Fruit fly (Drosophila melanogaster) whole organism, embryonic: ENCODE results near the gene CG7065.
A peak's percentile ranks its signal among the peaks of the same experiment; 100 is the strongest.

Experiments used
- ATbp ChIP-seq: fragments of 200-800 bp; sonication (Bioruptor generic); optimal IDR thresholded peaks from 2 replicates; lab custom pipeline; 2017; ENCODE audit warnings: missing biosample characterization, mild to moderate bottlenecking, missing genetic modification characterization, missing genetic modification reagents
- Atf6 ChIP-seq: fragments of 200-800 bp; sonication (Bioruptor generic); IDR thresholded peaks from 2 replicates; pipeline ENCODE4 v1.3.6; 2022; ENCODE audit warnings: missing biosample characterization, missing genetic modification characterization
- BEAF-32 ChIP-seq: fragments of 200-800 bp; sonication (Bioruptor generic); optimal IDR thresholded peaks from 3 replicates; lab custom pipeline; 2017; ENCODE audit warnings: missing biosample characterization, missing genetic modification characterization, mild to moderate bottlenecking, moderate library complexity, missing genetic modification reagents
- CG10147 ChIP-seq: fragments of 200-800 bp; sonication (Bioruptor generic); optimal IDR thresholded peaks from 2 replicates; lab custom pipeline; 2019; ENCODE audit warnings: missing biosample characterization, mild to moderate bottlenecking, missing genetic modification characterization, moderate library complexity
- CG10267 ChIP-seq: fragments of 200-800 bp; sonication (Bioruptor generic); optimal IDR thresholded peaks from 2 replicates; lab custom pipeline; 2018; ENCODE audit warnings: missing biosample characterization, mild to moderate bottlenecking, missing genetic modification characterization, moderate library complexity
- CG10565 ChIP-seq: fragments of 200-800 bp; sonication (Bioruptor generic); optimal IDR thresholded peaks from 3 replicates; lab custom pipeline; 2016; ENCODE audit warnings: missing biosample characterization, mild to moderate bottlenecking, missing genetic modification characterization
- CG11696 ChIP-seq: fragments of 200-800 bp; sonication (Bioruptor generic); IDR thresholded peaks from 2 replicates; pipeline ENCODE4 v1.3.6; 2022; ENCODE audit warnings: missing biosample characterization, missing genetic modification characterization
- CG13123 ChIP-seq: fragments of 200-800 bp; sonication (Bioruptor generic); optimal IDR thresholded peaks from 2 replicates; lab custom pipeline; 2016; ENCODE audit warnings: missing biosample characterization, missing genetic modification characterization
- CG13424 ChIP-seq: fragments of 200-800 bp; sonication (Bioruptor generic); optimal IDR thresholded peaks from 2 replicates; lab custom pipeline; 2019; ENCODE audit warnings: missing biosample characterization, mild to moderate bottlenecking, missing genetic modification characterization, moderate library complexity
- CG14014 ChIP-seq: fragments of 200-800 bp; sonication (Bioruptor generic); IDR thresholded peaks from 2 replicates; pipeline ENCODE4 v1.3.6; 2022; ENCODE audit warnings: missing biosample characterization, missing genetic modification characterization
- CG14441 ChIP-seq: fragments of 200-800 bp; sonication (Bioruptor generic); IDR thresholded peaks from 2 replicates; pipeline ENCODE4 v1.3.6; 2022; ENCODE audit warnings: missing biosample characterization, missing genetic modification characterization
- CG1603 ChIP-seq: fragments of 200-800 bp; sonication (Bioruptor generic); optimal IDR thresholded peaks from 2 replicates; lab custom pipeline; 2019; ENCODE audit warnings: missing biosample characterization, mild to moderate bottlenecking, missing genetic modification characterization, moderate library complexity
- CG17385 ChIP-seq: fragments of 200-800 bp; sonication (Bioruptor generic); optimal IDR thresholded peaks from 3 replicates; lab custom pipeline; 2018; ENCODE audit warnings: missing biosample characterization, mild to moderate bottlenecking, missing genetic modification characterization
- CG18011 ChIP-seq: fragments of 200-800 bp; sonication (Bioruptor generic); optimal IDR thresholded peaks from 2 replicates; lab custom pipeline; 2017; ENCODE audit warnings: missing biosample characterization, missing genetic modification characterization, mild to moderate bottlenecking, moderate library complexity, missing genotype
- CG18476 ChIP-seq: fragments of 200-800 bp; sonication (Bioruptor generic); optimal IDR thresholded peaks from 2 replicates; lab custom pipeline; 2016; ENCODE audit warnings: missing biosample characterization, mild to moderate bottlenecking, missing genetic modification characterization
- CG32532 ChIP-seq: fragments of 200-800 bp; sonication (Bioruptor generic); IDR thresholded peaks from 2 replicates; pipeline ENCODE4 v1.3.6; 2022; ENCODE audit warnings: missing biosample characterization, missing genetic modification characterization
- CG34224 ChIP-seq: fragments of 200-800 bp; sonication (Bioruptor generic); IDR thresholded peaks from 3 replicates; pipeline ENCODE4 v1.3.6; 2022; ENCODE audit warnings: missing biosample characterization, missing genetic modification characterization; ENCODE audit not compliant: partially characterized antibody
- CG4730 ChIP-seq: fragments of 200-800 bp; sonication (Bioruptor generic); IDR thresholded peaks from 2 replicates; pipeline ENCODE4 v1.3.6; 2022; ENCODE audit warnings: missing biosample characterization, missing genetic modification characterization
- CG4854 ChIP-seq: fragments of 200-800 bp; sonication (Bioruptor generic); optimal IDR thresholded peaks from 2 replicates; lab custom pipeline; 2016; ENCODE audit warnings: missing biosample characterization, missing genetic modification characterization, inconsistent platforms
- CG6791 ChIP-seq: fragments of 200-800 bp; sonication (Bioruptor generic); IDR thresholded peaks from 3 replicates; pipeline ENCODE4 v1.3.6; 2022; ENCODE audit warnings: missing biosample characterization, missing genetic modification characterization; ENCODE audit not compliant: partially characterized antibody
- CkIIα-i1 ChIP-seq: fragments of 200-800 bp; sonication (Bioruptor generic); IDR thresholded peaks from 2 replicates; pipeline ENCODE4 v1.3.6; 2022; ENCODE audit warnings: missing biosample characterization, missing genetic modification characterization
- D ChIP-seq, 2 experiments: fragments of 200-800 bp in 1 of 2; fragments of >200 bp in 1 of 2; sonication (Bioruptor generic) in 1 of 2; optimal IDR thresholded peaks; 2 replicates in 1 of 2; 3 replicates in 1 of 2; lab custom pipeline; 2017; ENCODE audit warnings: mild to moderate bottlenecking in 1 of 2, missing biosample characterization in 1 of 2, missing genetic modification characterization in 1 of 2, missing genetic modification reagents in 1 of 2
- Fer2 ChIP-seq: fragments of 200-800 bp; sonication (Bioruptor generic); optimal IDR thresholded peaks from 2 replicates; lab custom pipeline; 2018; ENCODE audit warnings: missing biosample characterization, mild to moderate bottlenecking, missing genetic modification characterization, moderate library complexity
- MBD-R2 ChIP-seq: fragments of 200-800 bp; sonication (Bioruptor generic); IDR thresholded peaks from 2 replicates; pipeline ENCODE4 v1.3.6; 2022; ENCODE audit warnings: missing biosample characterization, missing genetic modification characterization
- Max ChIP-seq: fragments of 200-800 bp; sonication (Bioruptor generic); optimal IDR thresholded peaks from 2 replicates; lab custom pipeline; 2016; ENCODE audit warnings: missing biosample characterization, mild to moderate bottlenecking, missing genetic modification characterization
- Meics ChIP-seq: fragments of 200-800 bp; sonication (Bioruptor generic); optimal IDR thresholded peaks from 2 replicates; lab custom pipeline; 2017; ENCODE audit warnings: missing biosample characterization, mild to moderate bottlenecking, missing genetic modification characterization
- Mrtf ChIP-seq: fragments of 200-800 bp; sonication (Bioruptor generic); IDR thresholded peaks from 3 replicates; pipeline ENCODE4 v1.3.6; 2022; ENCODE audit warnings: missing biosample characterization, missing genetic modification characterization
- Rfx ChIP-seq: fragments of 200-800 bp; sonication (Bioruptor generic); IDR thresholded peaks from 2 replicates; pipeline ENCODE4 v1.3.6; 2022; ENCODE audit warnings: missing biosample characterization, missing genetic modification characterization
- Ssrp ChIP-seq: fragments of 200-800 bp; sonication (Bioruptor generic); optimal IDR thresholded peaks from 2 replicates; lab custom pipeline; 2018; ENCODE audit warnings: missing biosample characterization, mild to moderate bottlenecking, missing genetic modification characterization, moderate library complexity
- ase ChIP-seq: fragments of 200-800 bp; sonication (Bioruptor generic); IDR thresholded peaks from 3 replicates; pipeline ENCODE4 v1.3.6; 2022; ENCODE audit warnings: missing biosample characterization, missing genetic modification characterization
- ato ChIP-seq: fragments of 200-800 bp; sonication (Bioruptor generic); IDR thresholded peaks from 2 replicates; pipeline ENCODE4 v1.3.6; 2022; ENCODE audit warnings: missing biosample characterization, missing genetic modification characterization; ENCODE audit not compliant: partially characterized antibody
- bab2 ChIP-seq: fragments of 200-800 bp; sonication (Bioruptor generic); optimal IDR thresholded peaks from 2 replicates; lab custom pipeline; 2016; ENCODE audit warnings: missing biosample characterization, missing genetic modification characterization
- br ChIP-seq: fragments of >200 bp; optimal IDR thresholded peaks from 2 replicates; lab custom pipeline; 2017
- cas ChIP-seq: fragments of 200-800 bp; sonication (Bioruptor generic); IDR thresholded peaks from 2 replicates; pipeline ENCODE4 v1.3.6; 2022; ENCODE audit warnings: missing biosample characterization, missing genetic modification characterization
- chn ChIP-seq: fragments of 200-800 bp; sonication (Bioruptor generic); optimal IDR thresholded peaks from 2 replicates; lab custom pipeline; 2016; ENCODE audit warnings: missing biosample characterization, missing genetic modification characterization
- exex ChIP-seq: fragments of 200-800 bp; sonication (Bioruptor generic); optimal IDR thresholded peaks from 4 replicates; lab custom pipeline; 2018; ENCODE audit warnings: missing biosample characterization, mild to moderate bottlenecking, missing genetic modification characterization, moderate library complexity
- eyg ChIP-seq: fragments of 200-800 bp; sonication (Bioruptor generic); optimal IDR thresholded peaks from 3 replicates; lab custom pipeline; 2016; ENCODE audit warnings: missing biosample characterization, missing genetic modification characterization
- fru ChIP-seq: fragments of >200 bp; optimal IDR thresholded peaks from 2 replicates; lab custom pipeline; 2017
- gcm2 ChIP-seq: fragments of 200-800 bp; sonication (Bioruptor generic); optimal IDR thresholded peaks from 2 replicates; lab custom pipeline; 2016; ENCODE audit warnings: missing biosample characterization, missing genetic modification characterization
- gem ChIP-seq: fragments of 200-800 bp; sonication (Bioruptor generic); optimal IDR thresholded peaks from 2 replicates; lab custom pipeline; 2019; ENCODE audit warnings: missing biosample characterization, mild to moderate bottlenecking, missing genetic modification characterization, moderate library complexity
- lov ChIP-seq, 2 experiments: fragments of 200-800 bp in 1 of 2; fragments of >200 bp in 1 of 2; sonication (Bioruptor generic) in 1 of 2; IDR thresholded peaks in 1 of 2; optimal IDR thresholded peaks in 1 of 2; 2 replicates in 1 of 2; 3 replicates in 1 of 2; pipeline versions ENCODE4 v1.3.6 to Lab custom; 2017 to 2022; ENCODE audit warnings: missing biosample characterization in 1 of 2, missing genetic modification characterization in 1 of 2
- luna ChIP-seq: fragments of 200-800 bp; sonication (Bioruptor generic); optimal IDR thresholded peaks from 2 replicates; lab custom pipeline; 2016; ENCODE audit warnings: missing biosample characterization, missing genetic modification characterization
- mirr ChIP-seq: fragments of 200-800 bp; sonication (Bioruptor generic); optimal IDR thresholded peaks from 3 replicates; lab custom pipeline; 2018; ENCODE audit warnings: missing biosample characterization, mild to moderate bottlenecking, missing genetic modification characterization
- pros ChIP-seq: fragments of 200-800 bp; sonication (Bioruptor generic); optimal IDR thresholded peaks from 3 replicates; lab custom pipeline; 2019; ENCODE audit warnings: missing biosample characterization, mild to moderate bottlenecking, missing genetic modification characterization, moderate library complexity
- pum ChIP-seq: fragments of 200-800 bp; sonication (Bioruptor generic); optimal IDR thresholded peaks from 2 replicates; lab custom pipeline; 2016; ENCODE audit warnings: missing biosample characterization, missing genetic modification characterization
- scrt ChIP-seq: fragments of 200-800 bp; sonication (Bioruptor generic); optimal IDR thresholded peaks from 2 replicates; lab custom pipeline; 2018; ENCODE audit warnings: missing biosample characterization, mild to moderate bottlenecking, missing genetic modification characterization, moderate library complexity
- sisA ChIP-seq: fragments of 200-800 bp; sonication (Bioruptor generic); IDR thresholded peaks from 2 replicates; pipeline ENCODE4 v1.3.6; 2022; ENCODE audit warnings: missing biosample characterization, missing genetic modification characterization
- wek ChIP-seq: fragments of 200-800 bp; sonication (Bioruptor generic); optimal IDR thresholded peaks from 3 replicates; lab custom pipeline; 2018; ENCODE audit warnings: missing biosample characterization, mild to moderate bottlenecking, missing genetic modification characterization, moderate library complexity
- yki ChIP-seq: fragments of >200 bp; optimal IDR thresholded peaks from 3 replicates; lab custom pipeline; 2018

CG7065 gene

dm6 chrX:9109072-9109844 is 33.0 kb upstream of the CG7065 start (continued):
- TF ChIP-seq D (optimal IDR thresholded peaks at IDR 0.05; lab: Kevin White, UChicago): no peak
- TF ChIP-seq D (GFP tag; optimal IDR thresholded peaks at IDR 0.05; lab: Kevin White, UChicago): peak; percentile 27
- TF ChIP-seq CG17385: peak; percentile 36
- TF ChIP-seq MBD-R2 (GFP tag; lab: Robert Waterston, UW): peak; percentile 36; the same call in 1 of the 2 replicates
- no peak for TF ChIP-seq pum (GFP tag; lab: Kevin White, UChicago)
- TF ChIP-seq mirr: peak; percentile 3
- TF ChIP-seq CG18011: no peak
- TF ChIP-seq pros (GFP tag; lab: Kevin White, UChicago): no peak
- no peak for TF ChIP-seq CG4854 (GFP tag; lab: Kevin White, UChicago)
- TF ChIP-seq bab2 (GFP tag; lab: Kevin White, UChicago): peak; percentile 52
- TF ChIP-seq CG13424 (tag; lab: Kevin White, UChicago): peak; percentile 32
- TF ChIP-seq gcm2: peak; percentile 9
- peak; percentile 52 for TF ChIP-seq chn (GFP tag; lab: Kevin White, UChicago)
- TF ChIP-seq ATbp (GFP tag; lab: Kevin White, UChicago): no peak
- no peak for TF ChIP-seq cas
- peak; percentile 69 for TF ChIP-seq gem (tag; lab: Kevin White, UChicago)
- TF ChIP-seq CG14441 (GFP tag; lab: Robert Waterston, UW): peak; percentile 52; the same call in 1 of the 2 replicates
- TF ChIP-seq Max (GFP tag; lab: Kevin White, UChicago): peak; percentile 31
- peak; percentile 56 for TF ChIP-seq Ssrp
- no peak for TF ChIP-seq CG34224
- TF ChIP-seq eyg: peak; percentile 6
- TF ChIP-seq br (lab: Kevin White, UChicago): no peak
- no peak for TF ChIP-seq CG10565
- TF ChIP-seq CG4730 (GFP tag; lab: Robert Waterston, UW): no peak; the same call in 1 of the 2 replicates
- TF ChIP-seq CG13123: no peak
- no peak for TF ChIP-seq Mrtf
- no peak for TF ChIP-seq CG11696 (GFP tag; lab: Robert Waterston, UW)
- no peak for TF ChIP-seq ato
- TF ChIP-seq fru (lab: Kevin White, UChicago): no peak
- TF ChIP-seq scrt (GFP tag; lab: Kevin White, UChicago): peak; percentile 37
- no peak for TF ChIP-seq exex (tag; lab: Kevin White, UChicago)
- no peak for TF ChIP-seq Atf6
- TF ChIP-seq wek: peak; percentile 38
- TF ChIP-seq Rfx (GFP tag; lab: Robert Waterston, UW): peak; percentile 42
- TF ChIP-seq CG1603 (tag; lab: Kevin White, UChicago): peak; percentile 66
- TF ChIP-seq CG6791 (GFP tag; lab: Robert Waterston, UW): no peak
- peak; percentile 51 for TF ChIP-seq Meics (GFP tag; lab: Kevin White, UChicago)
- peak; percentile 55 for TF ChIP-seq CG18476 (GFP tag; lab: Kevin White, UChicago)
- peak; percentile 38 for TF ChIP-seq BEAF-32 (GFP tag; lab: Kevin White, UChicago)
- TF ChIP-seq yki (lab: Kevin White, UChicago): no peak
- TF ChIP-seq CG14014 (GFP tag; lab: Robert Waterston, UW): no peak
- TF ChIP-seq CG10267 (tag; lab: Kevin White, UChicago): peak; percentile 58
- no peak for TF ChIP-seq lov (optimal IDR thresholded peaks at IDR 0.05; lab: Kevin White, UChicago)
- TF ChIP-seq lov (GFP tag; IDR thresholded peaks at IDR 0.05; lab: Robert Waterston, UW): no peak
- peak; percentile 40; the same call in 1 of the 2 replicates for TF ChIP-seq CG32532 (GFP tag; lab: Robert Waterston, UW)
- no peak for TF ChIP-seq Fer2 (tag; lab: Kevin White, UChicago)
- no peak; the same call in none of the 2 replicates for TF ChIP-seq sisA (GFP tag; lab: Robert Waterston, UW)
- TF ChIP-seq CG10147: peak; percentile 15
- TF ChIP-seq CkIIα-i1 (GFP tag; lab: Robert Waterston, UW): no peak
- no peak for TF ChIP-seq luna (GFP tag; lab: Kevin White, UChicago)
- 0 out of 3 replicates have a peak, but pooled peaks have one; percentile 38 for TF ChIP-seq ase
